Fruit fly (Drosophila melanogaster) whole organism, embryonic: ENCODE measurements around the gene CG42271.

Experiments
- Asciz ChIP-seq: fragments of 200-800 bp; sonication (Bioruptor generic); optimal IDR thresholded peaks from 2 replicates; lab custom pipeline; 2017; ENCODE audit warnings: missing biosample characterization, mild to moderate bottlenecking, missing genetic modification characterization, missing genetic modification reagents
- CG10462 ChIP-seq: fragments of 200-800 bp; sonication (Bioruptor generic); optimal IDR thresholded peaks from 2 replicates; lab custom pipeline; 2016; ENCODE audit warnings: missing biosample characterization, missing genetic modification characterization
- CG10543 ChIP-seq: fragments of 200-800 bp; sonication (Bioruptor generic); optimal IDR thresholded peaks from 3 replicates; lab custom pipeline; 2017; ENCODE audit warnings: missing biosample characterization, mild to moderate bottlenecking, missing genetic modification characterization, moderate library complexity
- CG11398 ChIP-seq: fragments of 200-800 bp; sonication (Bioruptor generic); optimal IDR thresholded peaks from 2 replicates; lab custom pipeline; 2016; ENCODE audit warnings: missing biosample characterization, missing genetic modification characterization
- CG11695 ChIP-seq: fragments of 200-800 bp; sonication (Bioruptor generic); IDR thresholded peaks from 3 replicates; pipeline ENCODE4 v1.3.6; 2022; ENCODE audit warnings: missing biosample characterization, missing genetic modification characterization
- CG1233 ChIP-seq: fragments of 200-800 bp; sonication (Bioruptor generic); optimal IDR thresholded peaks from 4 replicates; lab custom pipeline; 2018; ENCODE audit warnings: missing biosample characterization, mild to moderate bottlenecking, missing genetic modification characterization
- CG14860 ChIP-seq: fragments of 200-800 bp; sonication (Bioruptor generic); IDR thresholded peaks from 3 replicates; pipeline ENCODE4 v1.3.6; 2022; ENCODE audit warnings: missing biosample characterization, missing genetic modification characterization; ENCODE audit not compliant: partially characterized antibody
- CG1603 ChIP-seq: fragments of 200-800 bp; sonication (Bioruptor generic); optimal IDR thresholded peaks from 2 replicates; lab custom pipeline; 2019; ENCODE audit warnings: missing biosample characterization, mild to moderate bottlenecking, missing genetic modification characterization, moderate library complexity
- CG17361 ChIP-seq: fragments of 200-800 bp; sonication (Bioruptor generic); IDR thresholded peaks from 3 replicates; pipeline ENCODE4 v1.3.6; 2022; ENCODE audit warnings: missing biosample characterization, missing genetic modification characterization
- CG17612 ChIP-seq: fragments of 200-800 bp; sonication (Bioruptor generic); IDR thresholded peaks from 2 replicates; pipeline ENCODE4 v1.3.6; 2022; ENCODE audit warnings: missing biosample characterization, missing genetic modification characterization
- CG17802 ChIP-seq: fragments of 200-800 bp; sonication (Bioruptor generic); optimal IDR thresholded peaks from 2 replicates; lab custom pipeline; 2018; ENCODE audit warnings: missing biosample characterization, mild to moderate bottlenecking, missing genetic modification characterization, moderate library complexity
- CG2120 ChIP-seq: fragments of 200-800 bp; sonication (Bioruptor generic); optimal IDR thresholded peaks from 3 replicates; lab custom pipeline; 2016; ENCODE audit warnings: missing biosample characterization, missing genetic modification characterization
- CG31441 ChIP-seq: fragments of 200-800 bp; sonication (Bioruptor generic); IDR thresholded peaks from 2 replicates; pipeline ENCODE4 v1.3.6; 2022; ENCODE audit warnings: missing biosample characterization, missing genetic modification characterization
- CG43689 ChIP-seq: fragments of 200-800 bp; sonication (Bioruptor generic); IDR thresholded peaks from 2 replicates; pipeline ENCODE4 v1.3.6; 2022; ENCODE audit warnings: missing biosample characterization, missing genetic modification characterization
- CG7987 ChIP-seq: fragments of 200-800 bp; sonication (Bioruptor generic); optimal IDR thresholded peaks from 2 replicates; lab custom pipeline; 2018; ENCODE audit warnings: missing biosample characterization, mild to moderate bottlenecking, missing genetic modification characterization, moderate library complexity
- CG8765 ChIP-seq: fragments of 200-800 bp; sonication (Bioruptor generic); IDR thresholded peaks from 2 replicates; pipeline ENCODE4 v1.3.6; 2022; ENCODE audit warnings: missing biosample characterization, missing genetic modification characterization
- CHES-1-like ChIP-seq: fragments of 200-800 bp; sonication (Bioruptor generic); optimal IDR thresholded peaks from 2 replicates; lab custom pipeline; 2016; ENCODE audit warnings: missing biosample characterization, missing genetic modification characterization
- CTCF ChIP-seq: fragments of 200-800 bp; sonication (Bioruptor generic); optimal IDR thresholded peaks from 2 replicates; lab custom pipeline; 2017; ENCODE audit warnings: missing biosample characterization, mild to moderate bottlenecking, missing genetic modification characterization, moderate library complexity
- D ChIP-seq, 2 experiments: fragments of 200-800 bp in 1 of 2; fragments of >200 bp in 1 of 2; sonication (Bioruptor generic) in 1 of 2; optimal IDR thresholded peaks; 2 replicates in 1 of 2; 3 replicates in 1 of 2; lab custom pipeline; 2017; ENCODE audit warnings: mild to moderate bottlenecking in 1 of 2, missing biosample characterization in 1 of 2, missing genetic modification characterization in 1 of 2, missing genetic modification reagents in 1 of 2
- D19A ChIP-seq: fragments of 200-800 bp; optimal IDR thresholded peaks from 3 replicates; lab custom pipeline; 2019; ENCODE audit warnings: missing biosample characterization, mild to moderate bottlenecking, missing genetic modification characterization, moderate library complexity
- Dad ChIP-seq: fragments of 200-800 bp; sonication (Bioruptor generic); optimal IDR thresholded peaks from 3 replicates; lab custom pipeline; 2016; ENCODE audit warnings: missing biosample characterization, missing genetic modification characterization
- Fer1 ChIP-seq: fragments of 200-800 bp; sonication (Bioruptor generic); optimal IDR thresholded peaks from 2 replicates; lab custom pipeline; 2017; ENCODE audit warnings: missing biosample characterization, mild to moderate bottlenecking, missing genetic modification characterization
- Fer2 ChIP-seq: fragments of 200-800 bp; sonication (Bioruptor generic); optimal IDR thresholded peaks from 2 replicates; lab custom pipeline; 2018; ENCODE audit warnings: missing biosample characterization, mild to moderate bottlenecking, missing genetic modification characterization, moderate library complexity
- Fer3 ChIP-seq: fragments of 200-800 bp; sonication (Bioruptor generic); optimal IDR thresholded peaks from 2 replicates; lab custom pipeline; 2018; ENCODE audit warnings: missing biosample characterization, mild to moderate bottlenecking, missing genetic modification characterization, moderate library complexity
- MESR4 ChIP-seq: fragments of 200-800 bp; sonication (Bioruptor generic); optimal IDR thresholded peaks from 2 replicates; lab custom pipeline; 2018; ENCODE audit warnings: missing biosample characterization, mild to moderate bottlenecking, missing genetic modification characterization, moderate library complexity
- Neu2 ChIP-seq: fragments of 200-800 bp; sonication (Bioruptor generic); optimal IDR thresholded peaks from 3 replicates; lab custom pipeline; 2016; ENCODE audit warnings: missing biosample characterization, missing genetic modification characterization, borderline replicate concordance
- Side ChIP-seq: fragments of 200-800 bp; sonication (Bioruptor generic); optimal IDR thresholded peaks from 2 replicates; lab custom pipeline; 2016; ENCODE audit warnings: missing biosample characterization, missing genetic modification characterization
- Sox100B ChIP-seq: fragments of 200-800 bp; sonication (Bioruptor generic); optimal IDR thresholded peaks from 3 replicates; lab custom pipeline; 2018; ENCODE audit warnings: missing biosample characterization, mild to moderate bottlenecking, missing genetic modification characterization
- Spps ChIP-seq: fragments of 200-800 bp; sonication (Bioruptor generic); optimal IDR thresholded peaks from 2 replicates; lab custom pipeline; 2018; ENCODE audit warnings: missing biosample characterization, mild to moderate bottlenecking, missing genetic modification characterization
- Stat92E ChIP-seq, 3 experiments: fragments of >200 bp in 2 of 3; fragments of 200-800 bp in 1 of 3; sonication (Bioruptor generic) in 1 of 3; optimal IDR thresholded peaks; 2 replicates each; lab custom pipeline; 2017 to 2019; ENCODE audit warnings: missing biosample characterization in 3 of 3, missing genetic modification characterization in 3 of 3, mild to moderate bottlenecking in 1 of 3, moderate library complexity in 1 of 3
- TFAM ChIP-seq: fragments of 200-800 bp; sonication (Bioruptor generic); optimal IDR thresholded peaks from 2 replicates; lab custom pipeline; 2017; ENCODE audit warnings: missing biosample characterization, missing genetic modification characterization, inconsistent platforms
- Xrp1 ChIP-seq: fragments of 200-800 bp; sonication (Bioruptor generic); IDR thresholded peaks from 2 replicates; pipeline ENCODE4 v1.3.6; 2022; ENCODE audit warnings: missing biosample characterization, missing genetic modification characterization
- ato ChIP-seq: fragments of 200-800 bp; sonication (Bioruptor generic); IDR thresholded peaks from 2 replicates; pipeline ENCODE4 v1.3.6; 2022; ENCODE audit warnings: missing biosample characterization, missing genetic modification characterization; ENCODE audit not compliant: partially characterized antibody
- cato ChIP-seq: fragments of 200-800 bp; sonication (Bioruptor generic); optimal IDR thresholded peaks from 2 replicates; lab custom pipeline; 2016; ENCODE audit warnings: missing biosample characterization, missing genetic modification characterization, borderline replicate concordance
- corto ChIP-seq: fragments of 200-800 bp; sonication (Bioruptor generic); optimal IDR thresholded peaks from 2 replicates; lab custom pipeline; 2016; ENCODE audit warnings: missing biosample characterization, mild to moderate bottlenecking, missing genetic modification characterization, moderate library complexity
- danr ChIP-seq: fragments of 200-800 bp; sonication (Bioruptor generic); IDR thresholded peaks from 2 replicates; pipeline ENCODE4 v1.3.6; 2022; ENCODE audit warnings: missing biosample characterization, missing genetic modification characterization
- inv ChIP-seq: fragments of 200-800 bp; sonication (Bioruptor generic); IDR thresholded peaks from 2 replicates; pipeline ENCODE4 v1.3.6; 2022; ENCODE audit warnings: missing biosample characterization, missing genetic modification characterization; ENCODE audit not compliant: partially characterized antibody
- jigr1 ChIP-seq: fragments of 200-800 bp; sonication (Bioruptor generic); IDR thresholded peaks from 3 replicates; pipeline ENCODE4 v1.3.6; 2022; ENCODE audit warnings: missing biosample characterization, missing genetic modification characterization
- nau ChIP-seq: fragments of 200-800 bp; sonication (Bioruptor generic); optimal IDR thresholded peaks from 3 replicates; lab custom pipeline; 2017; ENCODE audit warnings: missing biosample characterization, mild to moderate bottlenecking, missing genetic modification characterization, missing genetic modification reagents
- nerfin-2 ChIP-seq: fragments of 200-800 bp; sonication (Bioruptor generic); IDR thresholded peaks from 2 replicates; pipeline ENCODE4 v1.3.6; 2022; ENCODE audit warnings: missing biosample characterization, missing genetic modification characterization; ENCODE audit not compliant: partially characterized antibody
- nom ChIP-seq: fragments of 200-800 bp; sonication (Bioruptor generic); optimal IDR thresholded peaks from 2 replicates; lab custom pipeline; 2017; ENCODE audit warnings: missing biosample characterization, missing genetic modification characterization, mild to moderate bottlenecking, moderate library complexity, missing genetic modification reagents
- oc ChIP-seq: fragments of 200-800 bp; sonication (Bioruptor generic); optimal IDR thresholded peaks from 2 replicates; lab custom pipeline; 2018; ENCODE audit warnings: missing biosample characterization, mild to moderate bottlenecking, missing genetic modification characterization, moderate library complexity
- pho ChIP-seq: fragments of 200-800 bp; sonication (Bioruptor generic); optimal IDR thresholded peaks from 2 replicates; lab custom pipeline; 2016; ENCODE audit warnings: missing biosample characterization, missing genetic modification characterization
- rib ChIP-seq: fragments of 200-800 bp; sonication (Bioruptor generic); IDR thresholded peaks from 2 replicates; pipeline ENCODE4 v1.3.6; 2022; ENCODE audit warnings: missing biosample characterization, missing genetic modification characterization
- schlank ChIP-seq: fragments of 200-800 bp; sonication (Bioruptor generic); optimal IDR thresholded peaks from 2 replicates; lab custom pipeline; 2018; ENCODE audit warnings: missing biosample characterization, mild to moderate bottlenecking, missing genetic modification characterization
- sd ChIP-seq: fragments of 200-800 bp; sonication (Bioruptor generic); optimal IDR thresholded peaks from 3 replicates; lab custom pipeline; 2018; ENCODE audit warnings: missing biosample characterization, mild to moderate bottlenecking, missing genetic modification characterization, moderate library complexity
- slp2 ChIP-seq: fragments of 200-800 bp; sonication (Bioruptor generic); optimal IDR thresholded peaks from 2 replicates; lab custom pipeline; 2016; ENCODE audit warnings: missing biosample characterization, missing genetic modification characterization
- stc ChIP-seq: fragments of 200-800 bp; sonication (Bioruptor generic); IDR thresholded peaks from 2 replicates; pipeline ENCODE4 v1.3.6; 2022; ENCODE audit warnings: missing biosample characterization, missing genetic modification characterization
- zfh2 ChIP-seq: fragments of 200-800 bp; sonication (Bioruptor generic); optimal IDR thresholded peaks from 2 replicates; lab custom pipeline; 2016; ENCODE audit warnings: missing biosample characterization, missing genetic modification characterization

The CG42271 gene

dm6 chrX:14211250-14211944 lies 22.5 kb downstream of the CG42271 start (continued):
- TF ChIP-seq CG11398 (GFP tag; lab: Kevin White, UChicago) (no peak), CHES-1-like (GFP tag; lab: Kevin White, UChicago) (no peak), Sox100B (GFP tag; lab: Kevin White, UChicago) (peak; percentile 14), slp2 (GFP tag; lab: Kevin White, UChicago) (no peak), CG14860 (GFP tag; lab: Robert Waterston, UW) (no peak), CG17361 (GFP tag; lab: Robert Waterston, UW) (peak; percentile 57; the same call in 2 of the 3 replicates), Spps (tag; lab: Kevin White, UChicago) (no peak), inv (GFP tag; lab: Robert Waterston, UW) (0 out of 2 replicates have a peak, but pooled peaks have one; percentile 9), CG1233 (GFP tag; lab: Kevin White, UChicago) (no peak), Fer3 (no peak), zfh2 (GFP tag; lab: Kevin White, UChicago) (no peak), Side (GFP tag; lab: Kevin White, UChicago) (no peak), nerfin-2 (GFP tag; lab: Robert Waterston, UW) (no peak), CG43689 (GFP tag; lab: Robert Waterston, UW) (no peak), CG10462 (GFP tag; lab: Kevin White, UChicago) (no peak), CG7987 (GFP tag; lab: Kevin White, UChicago) (no peak), Fer1 (GFP tag; lab: Kevin White, UChicago) (no peak), CG8765 (GFP tag; lab: Robert Waterston, UW) (no peak), cato (no peak), schlank (tag; lab: Kevin White, UChicago) (no peak), MESR4 (no peak), Asciz (GFP tag; lab: Kevin White, UChicago) (no peak), CG1603 (tag; lab: Kevin White, UChicago) (peak; percentile 6), CG17802 (tag; lab: Kevin White, UChicago) (no peak), CTCF (GFP tag; lab: Kevin White, UChicago) (no peak), danr (GFP tag; lab: Robert Waterston, UW) (no peak), CG10543 (GFP tag; lab: Kevin White, UChicago) (no peak), Xrp1 (GFP tag; lab: Robert Waterston, UW) (no peak), D19A (tag; lab: Kevin White, UChicago) (no peak), Stat92E (GFP tag; optimal IDR thresholded peaks at IDR 0.05; lab: Kevin White, UChicago) (no peak), D (optimal IDR thresholded peaks at IDR 0.05; lab: Kevin White, UChicago) (no peak), D (GFP tag; optimal IDR thresholded peaks at IDR 0.05; lab: Kevin White, UChicago) (no peak), nau (no peak), ato (GFP tag; lab: Robert Waterston, UW) (peak; percentile 9; the same call in 1 of the 2 replicates), Neu2 (no peak), Fer2 (no peak), oc (tag; lab: Kevin White, UChicago) (no peak), CG31441 (GFP tag; lab: Robert Waterston, UW) (0 out of 2 replicates have a peak, but pooled peaks have one; percentile 10), sd (tag; lab: Kevin White, UChicago) (peak; percentile 2), corto (GFP tag; lab: Kevin White, UChicago) (no peak), nom (GFP tag; lab: Kevin White, UChicago) (no peak), stc (GFP tag; lab: Robert Waterston, UW) (no peak), TFAM (GFP tag; lab: Kevin White, UChicago) (no peak), Dad (no peak), CG2120 (GFP tag; lab: Kevin White, UChicago) (no peak), CG17612 (GFP tag; lab: Robert Waterston, UW) (no peak), rib (GFP tag; lab: Robert Waterston, UW) (no peak), pho (GFP tag; lab: Kevin White, UChicago) (no peak), jigr1 (GFP tag; lab: Robert Waterston, UW) (no peak), CG11695 (GFP tag; lab: Robert Waterston, UW) (no peak)
